Fruit fly (Drosophila melanogaster): Measurements from ENCODE around the gene KP78a.
A peak's percentile ranks its signal among the peaks of the same experiment; 100 is the strongest.

DNA sequence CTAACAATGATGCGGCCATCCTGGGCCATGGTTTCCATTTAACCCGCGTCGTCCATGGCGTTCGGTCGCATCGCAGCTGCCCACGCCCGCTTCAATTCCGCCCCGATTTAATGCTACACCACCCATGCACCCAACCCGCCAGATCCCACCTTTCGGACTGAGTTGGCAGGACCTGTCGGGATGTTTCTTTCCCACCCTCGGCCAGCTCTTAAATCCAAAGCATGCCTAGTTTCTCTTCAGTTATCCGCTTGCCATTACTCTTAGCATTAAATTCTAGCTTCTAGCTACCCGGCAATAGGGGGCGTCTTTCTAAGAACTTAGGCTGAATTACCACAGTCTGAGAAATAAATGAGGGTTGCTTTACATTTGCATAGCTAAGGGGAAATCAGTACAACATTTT lies 40.6 kb downstream of the KP78a start:
- TF ChIP-seq CTCF (optimal IDR thresholded peaks at IDR 0.05) (peak; percentile 90), CG8478 (optimal IDR thresholded peaks at IDR 0.05) (no peak)
